Worm (Caenorhabditis elegans): ENCODE results near the gene F31D5.2.
A peak's percentile ranks its signal among the peaks of the same experiment; 100 is the strongest.

F31D5.2 gene

ce11 chrII:4229106-4229708, 13.8 kb downstream of the F31D5.2 start, which contains the start of gene C16A11.3:
Gene C16A11.3, plus strand, starts transcription at chrII:4229545.
- TF ChIP-seq unc-120 (tag; optimal IDR thresholded peaks at IDR 0.05; ENCODE audit: poor library complexity, severe bottlenecking) (no peak), unc-62 (GFP tag; optimal IDR thresholded peaks at IDR 0.05) (no peak), blmp-1 (tag; optimal IDR thresholded peaks at IDR 0.05) (no peak), ceh-43 (GFP tag; optimal IDR thresholded peaks at IDR 0.05) (no peak), mep-1 (tag; optimal IDR thresholded peaks at IDR 0.05) (no peak), nhr-237 (tag; optimal IDR thresholded peaks at IDR 0.05) (no peak), mab-5 (tag; optimal IDR thresholded peaks at IDR 0.05) (no peak), nhr-12 (tag; optimal IDR thresholded peaks at IDR 0.05) (no peak), ces-1 (GFP tag; optimal IDR thresholded peaks at IDR 0.05) (no peak), elt-1 (tag; optimal IDR thresholded peaks at IDR 0.05; ENCODE audit: borderline replicate concordance, insufficient read depth) (no peak), hlh-1 (tag; optimal IDR thresholded peaks at IDR 0.05) (no peak)

ce11 chrII:4230816-4231435, 15.5 kb downstream of the F31D5.2 start, which contains the start of gene C16A11.10:
Gene C16A11.10, plus strand, starts transcription at chrII:4231385.
- TF ChIP-seq ceh-83 (GFP tag; optimal IDR thresholded peaks at IDR 0.05), result no peak
- no peak for TF ChIP-seq M03D4.4 (tag; optimal IDR thresholded peaks at IDR 0.05)
- no peak for TF ChIP-seq hlh-1 (tag; optimal IDR thresholded peaks at IDR 0.05)
- no peak for TF ChIP-seq cnd-1 (tag; optimal IDR thresholded peaks at IDR 0.05)
- TF ChIP-seq sptf-1 (tag; optimal IDR thresholded peaks at IDR 0.05), result no peak
- TF ChIP-seq lin-13 (tag; optimal IDR thresholded peaks at IDR 0.05), result no peak
- TF ChIP-seq elt-3 (tag; optimal IDR thresholded peaks at IDR 0.05), result no peak

- TF ChIP-seq mls-2 (tag; optimal IDR thresholded peaks at IDR 0.05), result no peak
Observed at ce11 chrII:4235959-4236358, 20.5 kb downstream of the F31D5.2 start, which contains the start of gene fbxc-43. Gene fbxc-43, minus strand, starts transcription at chrII:4235996.

ce11 chrII:4237701-4238214, 22.3 kb downstream of the F31D5.2 start, which contains the start of the genes fbxc-44 and C16A11.2:
Gene fbxc-44, minus strand, starts transcription at chrII:4237751.
Gene C16A11.2, plus strand, starts transcription at chrII:4238203.
- TF ChIP-seq unc-62 (GFP tag; optimal IDR thresholded peaks at IDR 0.05) (no peak), elt-1 (tag; optimal IDR thresholded peaks at IDR 0.05; ENCODE audit: borderline replicate concordance, insufficient read depth) (peak; percentile 12), nhr-28 (tag; optimal IDR thresholded peaks at IDR 0.05) (no peak), flh-1 (GFP tag; optimal IDR thresholded peaks at IDR 0.05) (no peak), elt-3 (tag; optimal IDR thresholded peaks at IDR 0.05) (no peak), nhr-2 (tag; optimal IDR thresholded peaks at IDR 0.05) (no peak), bed-3 (GFP tag; optimal IDR thresholded peaks at IDR 0.05) (peak; percentile 60), sem-2 (GFP tag; optimal IDR thresholded peaks at IDR 0.05) (peak; percentile 15), unc-39 (tag; optimal IDR thresholded peaks at IDR 0.05) (no peak), ham-2 (GFP tag; optimal IDR thresholded peaks at IDR 0.05) (peak; percentile 40), ceh-43 (GFP tag; optimal IDR thresholded peaks at IDR 0.05) (peak; percentile 76), pha-4 (tag; optimal IDR thresholded peaks at IDR 0.05) (no peak), mep-1 (tag; optimal IDR thresholded peaks at IDR 0.05) (peak; percentile 69), lin-13 (tag; optimal IDR thresholded peaks at IDR 0.05) (peak; percentile 27), nhr-12 (tag; optimal IDR thresholded peaks at IDR 0.05) (no peak), unc-120 (tag; optimal IDR thresholded peaks at IDR 0.05; ENCODE audit: poor library complexity, severe bottlenecking) (peak; percentile 29), ces-1 (GFP tag; optimal IDR thresholded peaks at IDR 0.05) (no peak), ceh-39 (tag; optimal IDR thresholded peaks at IDR 0.05) (no peak), nhr-237 (tag; optimal IDR thresholded peaks at IDR 0.05) (no peak), lsy-2 (tag; optimal IDR thresholded peaks at IDR 0.05) (peak; percentile 58), blmp-1 (tag; optimal IDR thresholded peaks at IDR 0.05) (peak; percentile 21), ceh-83 (GFP tag; optimal IDR thresholded peaks at IDR 0.05) (peak; percentile 76), snpc-4 (tag; optimal IDR thresholded peaks at IDR 0.05) (no peak), mab-5 (tag; optimal IDR thresholded peaks at IDR 0.05) (peak; percentile 55), nhr-76 (tag; optimal IDR thresholded peaks at IDR 0.05) (no peak), zip-8 (tag; optimal IDR thresholded peaks at IDR 0.05) (no peak), drap-1 (GFP tag; optimal IDR thresholded peaks at IDR 0.05) (peak; percentile 49), tbx-8 (GFP tag; optimal IDR thresholded peaks at IDR 0.05) (no peak), hlh-1 (tag; optimal IDR thresholded peaks at IDR 0.05) (peak; percentile 40), mls-2 (tag; optimal IDR thresholded peaks at IDR 0.05) (peak; percentile 69), M03D4.4 (tag; optimal IDR thresholded peaks at IDR 0.05) (peak; percentile 85), lin-32 (GFP tag; optimal IDR thresholded peaks at IDR 0.05) (peak; percentile 0), ztf-11 (tag; optimal IDR thresholded peaks at IDR 0.05) (peak; percentile 54), sptf-1 (tag; optimal IDR thresholded peaks at IDR 0.05) (peak; percentile 89), cnd-1 (tag; optimal IDR thresholded peaks at IDR 0.05) (peak; percentile 54)
